Fruit fly (Drosophila melanogaster) whole organism, embryonic: ENCODE data around the gene PXo.

ENCODE experiments used
- Awh ChIP-seq: fragments of 200-800 bp; sonication (Bioruptor generic); IDR thresholded peaks from 2 replicates; pipeline ENCODE4, ENCODE4 v1.3.6; 2022; ENCODE audit warnings: missing biosample characterization, missing genetic modification characterization
- CG10147 ChIP-seq: fragments of 200-800 bp; sonication (Bioruptor generic); optimal IDR thresholded peaks from 2 replicates; lab custom pipeline; 2019; ENCODE audit warnings: missing biosample characterization, mild to moderate bottlenecking, missing genetic modification characterization, moderate library complexity
- CG12071 ChIP-seq: fragments of 200-800 bp; sonication (Bioruptor generic); optimal IDR thresholded peaks from 3 replicates; lab custom pipeline; 2018; ENCODE audit warnings: missing biosample characterization, mild to moderate bottlenecking, missing genetic modification characterization
- CG14441 ChIP-seq: fragments of 200-800 bp; sonication (Bioruptor generic); IDR thresholded peaks from 2 replicates; pipeline ENCODE4 v1.3.6; 2022; ENCODE audit warnings: missing biosample characterization, missing genetic modification characterization
- CG14667 ChIP-seq: fragments of 200-800 bp; sonication (Bioruptor generic); IDR thresholded peaks from 2 replicates; pipeline ENCODE4 v1.3.6; 2022; ENCODE audit warnings: missing biosample characterization, missing genetic modification characterization
- CG14710 ChIP-seq: fragments of 200-800 bp; sonication (Bioruptor generic); optimal IDR thresholded peaks from 3 replicates; lab custom pipeline; 2019; ENCODE audit warnings: missing biosample characterization, mild to moderate bottlenecking, missing genetic modification characterization, moderate library complexity
- CG15073 ChIP-seq: fragments of 200-800 bp; sonication (Bioruptor generic); optimal IDR thresholded peaks from 2 replicates; lab custom pipeline; 2016; ENCODE audit warnings: missing biosample characterization, missing genetic modification characterization
- CG17359 ChIP-seq: fragments of 200-800 bp; sonication (Bioruptor generic); optimal IDR thresholded peaks from 3 replicates; lab custom pipeline; 2018; ENCODE audit warnings: missing biosample characterization, mild to moderate bottlenecking, missing genetic modification characterization, moderate library complexity
- CG17361 ChIP-seq: fragments of 200-800 bp; sonication (Bioruptor generic); IDR thresholded peaks from 3 replicates; pipeline ENCODE4 v1.3.6; 2022; ENCODE audit warnings: missing biosample characterization, missing genetic modification characterization
- CG17802 ChIP-seq: fragments of 200-800 bp; sonication (Bioruptor generic); optimal IDR thresholded peaks from 2 replicates; lab custom pipeline; 2018; ENCODE audit warnings: missing biosample characterization, mild to moderate bottlenecking, missing genetic modification characterization, moderate library complexity
- CG2120 ChIP-seq: fragments of 200-800 bp; sonication (Bioruptor generic); optimal IDR thresholded peaks from 3 replicates; lab custom pipeline; 2016; ENCODE audit warnings: missing biosample characterization, missing genetic modification characterization
- CG3163 ChIP-seq: fragments of 200-800 bp; sonication (Bioruptor generic); optimal IDR thresholded peaks from 3 replicates; lab custom pipeline; 2016; ENCODE audit warnings: missing biosample characterization, missing genetic modification characterization
- CG33557 ChIP-seq: fragments of 200-800 bp; sonication (Bioruptor generic); optimal IDR thresholded peaks from 2 replicates; lab custom pipeline; 2019; ENCODE audit warnings: missing biosample characterization, mild to moderate bottlenecking, missing genetic modification characterization, moderate library complexity
- CG6175 ChIP-seq: fragments of 200-800 bp; sonication (Bioruptor generic); IDR thresholded peaks from 3 replicates; pipeline ENCODE4 v1.3.6; 2022; ENCODE audit warnings: missing biosample characterization, missing genetic modification characterization
- CG7271 ChIP-seq: fragments of 200-800 bp; sonication (Bioruptor generic); optimal IDR thresholded peaks from 2 replicates; lab custom pipeline; 2018; ENCODE audit warnings: missing biosample characterization, mild to moderate bottlenecking, missing genetic modification characterization, moderate library complexity
- CG7745 ChIP-seq: fragments of 200-800 bp; sonication (Bioruptor generic); optimal IDR thresholded peaks from 2 replicates; lab custom pipeline; 2018; ENCODE audit warnings: missing biosample characterization, mild to moderate bottlenecking, missing genetic modification characterization, moderate library complexity
- CG8388 ChIP-seq: fragments of 200-800 bp; sonication (Bioruptor generic); optimal IDR thresholded peaks from 2 replicates; lab custom pipeline; 2019; ENCODE audit warnings: missing biosample characterization, mild to moderate bottlenecking, missing genetic modification characterization, moderate library complexity
- CG9437 ChIP-seq: fragments of 200-800 bp; sonication (Bioruptor generic); optimal IDR thresholded peaks from 2 replicates; lab custom pipeline; 2018; ENCODE audit warnings: missing biosample characterization, mild to moderate bottlenecking, missing genetic modification characterization
- CG9876 ChIP-seq: fragments of 200-800 bp; sonication (Bioruptor generic); optimal IDR thresholded peaks from 2 replicates; lab custom pipeline; 2016; ENCODE audit warnings: missing biosample characterization, missing genetic modification characterization
- D19A ChIP-seq: fragments of 200-800 bp; optimal IDR thresholded peaks from 3 replicates; lab custom pipeline; 2019; ENCODE audit warnings: missing biosample characterization, mild to moderate bottlenecking, missing genetic modification characterization, moderate library complexity
- D19B ChIP-seq: fragments of 200-800 bp; sonication (Bioruptor generic); optimal IDR thresholded peaks from 2 replicates; lab custom pipeline; 2017; ENCODE audit warnings: missing biosample characterization, mild to moderate bottlenecking, missing genetic modification characterization
- Doc2 ChIP-seq: fragments of 200-800 bp; sonication (Bioruptor generic); IDR thresholded peaks from 2 replicates; pipeline ENCODE4 v1.3.6; 2022; ENCODE audit warnings: missing biosample characterization, missing genetic modification characterization
- H2.0 ChIP-seq: fragments of 200-800 bp; sonication (Bioruptor generic); IDR thresholded peaks from 2 replicates; pipeline ENCODE4 v1.3.6; 2022; ENCODE audit warnings: missing biosample characterization, missing genetic modification characterization
- HmgD ChIP-seq: fragments of 200-800 bp; sonication (Bioruptor generic); optimal IDR thresholded peaks from 3 replicates; lab custom pipeline; 2016; ENCODE audit warnings: missing biosample characterization, missing genetic modification characterization
- ash1 ChIP-seq: fragments of 200-800 bp; sonication (Bioruptor generic); optimal IDR thresholded peaks from 2 replicates; lab custom pipeline; 2018; ENCODE audit warnings: missing biosample characterization, mild to moderate bottlenecking, missing genetic modification characterization
- cas ChIP-seq: fragments of 200-800 bp; sonication (Bioruptor generic); IDR thresholded peaks from 2 replicates; pipeline ENCODE4 v1.3.6; 2022; ENCODE audit warnings: missing biosample characterization, missing genetic modification characterization
- chif ChIP-seq, 2 experiments: fragments of 200-800 bp; sonication (Bioruptor generic); optimal IDR thresholded peaks; 3 replicates each; lab custom pipeline; 2016; ENCODE audit warnings: missing biosample characterization in 2 of 2, missing genetic modification characterization in 2 of 2
- chinmo ChIP-seq: fragments of 200-800 bp; sonication (Bioruptor generic); IDR thresholded peaks from 4 replicates; pipeline ENCODE4 v1.3.6; 2022; ENCODE audit warnings: missing biosample characterization, missing genetic modification characterization; ENCODE audit not compliant: partially characterized antibody
- dmrt99B ChIP-seq: fragments of 200-800 bp; sonication (Bioruptor generic); optimal IDR thresholded peaks from 2 replicates; lab custom pipeline; 2018; ENCODE audit warnings: missing biosample characterization, mild to moderate bottlenecking, missing genetic modification characterization, moderate library complexity
- dpn ChIP-seq, 2 experiments: fragments of 200-800 bp; sonication (Bioruptor generic); optimal IDR thresholded peaks; 3 replicates each; lab custom pipeline; 2016; ENCODE audit warnings: missing biosample characterization in 2 of 2, missing genetic modification characterization in 2 of 2
- eve ChIP-seq, 2 experiments: fragments of >200 bp; optimal IDR thresholded peaks; 2 replicates each; lab custom pipeline; 2017; ENCODE audit warnings: missing biosample characterization in 2 of 2, missing genetic modification characterization in 2 of 2
- fd96Cb ChIP-seq: fragments of 200-800 bp; sonication (Bioruptor generic); optimal IDR thresholded peaks from 2 replicates; lab custom pipeline; 2018; ENCODE audit warnings: missing biosample characterization, mild to moderate bottlenecking, missing genetic modification characterization, moderate library complexity
- gsb-n ChIP-seq: fragments of 200-800 bp; sonication (Bioruptor generic); optimal IDR thresholded peaks from 3 replicates; lab custom pipeline; 2018; ENCODE audit warnings: missing biosample characterization, mild to moderate bottlenecking, missing genetic modification characterization
- h ChIP-seq: fragments of >200 bp; optimal IDR thresholded peaks from 2 replicates; lab custom pipeline; 2017
- klu ChIP-seq: fragments of 200-800 bp; sonication (Bioruptor generic); IDR thresholded peaks from 2 replicates; pipeline ENCODE4 v1.3.6; 2022; ENCODE audit warnings: missing biosample characterization, missing genetic modification characterization
- lbe ChIP-seq: fragments of 200-800 bp; sonication (Bioruptor generic); optimal IDR thresholded peaks from 2 replicates; lab custom pipeline; 2016; ENCODE audit warnings: missing biosample characterization, mild to moderate bottlenecking, missing genetic modification characterization
- pita ChIP-seq: fragments of 200-800 bp; sonication (Bioruptor generic); optimal IDR thresholded peaks from 2 replicates; lab custom pipeline; 2017; ENCODE audit warnings: missing biosample characterization, mild to moderate bottlenecking, missing genetic modification characterization
- prd ChIP-seq, 3 experiments: fragments of >200 bp in 2 of 3; fragments of 200-800 bp in 1 of 3; sonication (Bioruptor generic) in 1 of 3; optimal IDR thresholded peaks in 2 of 3; IDR thresholded peaks in 1 of 3; 2 replicates in 2 of 3; 3 replicates in 1 of 3; pipeline versions ENCODE4 v1.3.6 to Lab custom; 2017 to 2022; ENCODE audit warnings: missing biosample characterization in 1 of 3, missing genetic modification characterization in 1 of 3
- rib ChIP-seq: fragments of 200-800 bp; sonication (Bioruptor generic); IDR thresholded peaks from 2 replicates; pipeline ENCODE4 v1.3.6; 2022; ENCODE audit warnings: missing biosample characterization, missing genetic modification characterization
- sens ChIP-seq: fragments of 200-800 bp; sonication (Bioruptor generic); peaks from one replicate; lab custom pipeline; 2016; ENCODE audit warnings: missing biosample characterization, missing genetic modification characterization
- seq ChIP-seq: fragments of 200-800 bp; sonication (Bioruptor generic); IDR thresholded peaks from 2 replicates; pipeline ENCODE4 v1.3.6; 2022; ENCODE audit warnings: missing biosample characterization, missing genetic modification characterization
- sisA ChIP-seq: fragments of 200-800 bp; sonication (Bioruptor generic); IDR thresholded peaks from 2 replicates; pipeline ENCODE4 v1.3.6; 2022; ENCODE audit warnings: missing biosample characterization, missing genetic modification characterization
- ssp ChIP-seq: fragments of 200-800 bp; sonication (Bioruptor generic); IDR thresholded peaks from 2 replicates; pipeline ENCODE4 v1.3.6; 2022; ENCODE audit warnings: missing biosample characterization, missing genetic modification characterization
- toy ChIP-seq: fragments of 200-800 bp; sonication (Bioruptor generic); IDR thresholded peaks from 2 replicates; pipeline ENCODE4 v1.3.6; 2022; ENCODE audit warnings: missing biosample characterization, missing genetic modification characterization
- ttk ChIP-seq: fragments of 200-800 bp; sonication (Bioruptor generic); IDR thresholded peaks from 2 replicates; pipeline ENCODE4 v2.1.2; 2022; ENCODE audit warnings: missing biosample characterization, missing genetic modification characterization
- unpg ChIP-seq: fragments of 200-800 bp; sonication (Bioruptor generic); optimal IDR thresholded peaks from 3 replicates; lab custom pipeline; 2018; ENCODE audit warnings: missing biosample characterization, mild to moderate bottlenecking, missing genetic modification characterization, moderate library complexity
- wek ChIP-seq: fragments of 200-800 bp; sonication (Bioruptor generic); optimal IDR thresholded peaks from 3 replicates; lab custom pipeline; 2018; ENCODE audit warnings: missing biosample characterization, mild to moderate bottlenecking, missing genetic modification characterization, moderate library complexity
- z ChIP-seq: fragments of 200-800 bp; sonication (Bioruptor generic); IDR thresholded peaks from 3 replicates; pipeline ENCODE4 v1.3.6; 2022; ENCODE audit warnings: missing biosample characterization, missing genetic modification characterization
- zf30C ChIP-seq: fragments of 200-800 bp; sonication (Bioruptor generic); optimal IDR thresholded peaks from 3 replicates; lab custom pipeline; 2018; ENCODE audit warnings: missing biosample characterization, mild to moderate bottlenecking, missing genetic modification characterization

Gene PXo

DNA sequence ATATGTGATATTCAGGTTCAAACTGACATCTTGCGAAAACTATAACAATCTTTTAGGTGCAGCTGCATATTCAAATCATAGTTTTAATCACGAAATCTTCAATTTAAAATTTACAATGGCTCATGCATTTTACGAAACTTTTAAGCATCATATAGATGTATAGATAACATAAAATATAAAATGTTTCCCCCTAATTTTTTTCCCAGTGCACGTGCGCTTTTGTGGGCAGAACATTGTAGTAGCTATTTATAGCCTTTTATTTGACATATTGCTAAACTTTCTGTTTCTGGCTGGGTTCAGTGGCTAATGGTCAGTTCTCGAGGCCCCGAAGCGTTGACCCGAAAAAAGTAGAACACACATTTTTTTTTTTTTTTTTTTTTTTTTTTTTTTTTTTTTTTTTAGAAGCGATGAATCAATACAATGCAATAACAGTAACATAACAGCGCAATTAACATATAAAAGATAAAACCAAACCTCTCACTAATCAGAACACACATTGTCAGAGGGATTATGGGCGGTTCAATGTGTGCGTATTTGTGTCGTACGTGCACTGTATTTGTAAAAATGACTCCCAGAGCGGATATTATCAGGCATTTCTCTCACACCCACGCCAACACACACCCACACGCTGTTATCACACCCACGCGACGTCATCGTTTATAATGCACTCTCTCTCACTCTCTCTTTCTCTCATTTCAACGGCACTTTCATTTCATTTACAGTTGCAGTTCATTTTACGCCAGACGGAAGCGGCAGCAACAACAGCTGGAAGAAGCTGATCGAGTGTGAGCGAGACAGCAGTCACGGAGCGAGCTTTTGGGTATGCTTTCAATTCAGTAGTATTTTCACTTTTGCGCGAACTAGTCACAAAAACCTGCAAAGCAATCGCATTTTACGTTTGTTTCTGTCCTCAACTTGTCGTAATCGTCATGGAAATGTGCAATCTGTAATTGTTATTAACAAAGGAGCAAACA lies 5.2 kb upstream of the PXo start (continued):
- TF ChIP-seq pita (GFP tag; lab: Kevin White, UChicago) (no peak), CG12071 (GFP tag; lab: Kevin White, UChicago) (no peak), CG10147 (GFP tag; lab: Kevin White, UChicago) (no peak), H2.0 (GFP tag; lab: Robert Waterston, UW) (peak; percentile 22), cas (no peak), z (GFP tag; lab: Robert Waterston, UW) (no peak), Awh (GFP tag; lab: Robert Waterston, UW) (no peak), chif (GFP tag; optimal IDR thresholded peaks at IDR 0.05; lab: Kevin White, UChicago) (peak in 1 of 2 experiments; percentile 34), fd96Cb (tag; lab: Kevin White, UChicago) (peak; percentile 15), dmrt99B (tag; lab: Kevin White, UChicago) (peak; percentile 68), CG3163 (GFP tag; lab: Kevin White, UChicago) (no peak), wek (GFP tag; lab: Kevin White, UChicago) (peak; percentile 16), CG15073 (GFP tag; lab: Kevin White, UChicago) (no peak), klu (GFP tag; lab: Robert Waterston, UW) (no peak), ssp (GFP tag; lab: Robert Waterston, UW) (no peak), CG6175 (GFP tag; lab: Robert Waterston, UW) (no peak), seq (GFP tag; lab: Robert Waterston, UW) (0 out of 2 replicates have a peak, but pooled peaks have one; percentile 38), D19B (GFP tag; lab: Kevin White, UChicago) (peak; percentile 28), CG9437 (GFP tag; lab: Kevin White, UChicago) (peak; percentile 54), CG7271 (tag; lab: Kevin White, UChicago) (no peak), CG7745 (tag; lab: Kevin White, UChicago) (no peak), CG17359 (tag; lab: Kevin White, UChicago) (peak; percentile 77), sisA (GFP tag; lab: Robert Waterston, UW) (no peak), CG14667 (GFP tag; lab: Robert Waterston, UW) (no peak), toy (no peak), rib (GFP tag; lab: Robert Waterston, UW) (no peak), CG8388 (peak; percentile 69), ash1 (no peak), HmgD (no peak), unpg (GFP tag; lab: Kevin White, UChicago) (peak; percentile 65), sens (GFP tag; lab: Kevin White, UChicago) (peak; percentile 85), CG17802 (tag; lab: Kevin White, UChicago) (no peak), CG14441 (peak; percentile 46; the same call in 1 of the 2 replicates), gsb-n (tag; lab: Kevin White, UChicago) (peak; percentile 12), zf30C (GFP tag; lab: Kevin White, UChicago) (peak; percentile 15), ttk (GFP tag; lab: Robert Waterston, UW) (no peak), h (lab: Kevin White, UChicago) (no peak), lbe (no peak), CG14710 (tag; lab: Kevin White, UChicago) (no peak), Doc2 (no peak), CG9876 (GFP tag; lab: Kevin White, UChicago) (no peak), chinmo (GFP tag; lab: Robert Waterston, UW) (peak; percentile 76; the same call in 2 of the 4 replicates), prd (optimal IDR thresholded peaks at IDR 0.05; lab: Kevin White, UChicago) (no peak), prd (GFP tag; IDR thresholded peaks at IDR 0.05; lab: Robert Waterston, UW) (peak; percentile 40; the same call in 2 of the 3 replicates), CG33557 (GFP tag; lab: Kevin White, UChicago) (no peak), dpn (GFP tag; optimal IDR thresholded peaks at IDR 0.05; lab: Kevin White, UChicago) (peak; percentile 19 to 46), CG2120 (GFP tag; lab: Kevin White, UChicago) (peak; percentile 65), CG17361 (GFP tag; lab: Robert Waterston, UW) (peak; percentile 67), eve (GFP tag; optimal IDR thresholded peaks at IDR 0.05; lab: Kevin White, UChicago) (no peak), D19A (tag; lab: Kevin White, UChicago) (peak; percentile 17)
